Fruit fly (Drosophila melanogaster) whole organism, embryonic: ENCODE data around the gene Zwilch.

ENCODE experiments used
- Ada2b ChIP-seq: fragments of 200-800 bp; sonication (Bioruptor generic); IDR thresholded peaks from 2 replicates; pipeline ENCODE4 v1.3.6; 2022; ENCODE audit warnings: missing biosample characterization, missing genetic modification characterization
- Blimp-1 ChIP-seq: fragments of 200-800 bp; sonication (Bioruptor generic); optimal IDR thresholded peaks from 3 replicates; lab custom pipeline; 2018; ENCODE audit warnings: missing biosample characterization, missing genetic modification characterization, mild to moderate bottlenecking, moderate library complexity, missing genetic modification reagents
- BtbVII ChIP-seq: fragments of 200-800 bp; sonication (Bioruptor generic); optimal IDR thresholded peaks from 3 replicates; lab custom pipeline; 2017; ENCODE audit warnings: missing biosample characterization, mild to moderate bottlenecking, missing genetic modification characterization
- CG10366 ChIP-seq: fragments of 200-800 bp; sonication (Bioruptor generic); IDR thresholded peaks from 2 replicates; pipeline ENCODE4 v1.3.6; 2022; ENCODE audit warnings: missing biosample characterization, missing genetic modification characterization
- CG11093 ChIP-seq: fragments of 200-800 bp; sonication (Bioruptor generic); IDR thresholded peaks from 3 replicates; pipeline ENCODE4 v1.3.6; 2022; ENCODE audit warnings: missing biosample characterization, missing genetic modification characterization
- CG13894 ChIP-seq: fragments of 200-800 bp; sonication (Bioruptor generic); optimal IDR thresholded peaks from 3 replicates; lab custom pipeline; 2018; ENCODE audit warnings: missing biosample characterization, mild to moderate bottlenecking, missing genetic modification characterization, moderate library complexity
- CG17359 ChIP-seq: fragments of 200-800 bp; sonication (Bioruptor generic); optimal IDR thresholded peaks from 3 replicates; lab custom pipeline; 2018; ENCODE audit warnings: missing biosample characterization, mild to moderate bottlenecking, missing genetic modification characterization, moderate library complexity
- CG18476 ChIP-seq: fragments of 200-800 bp; sonication (Bioruptor generic); optimal IDR thresholded peaks from 2 replicates; lab custom pipeline; 2016; ENCODE audit warnings: missing biosample characterization, mild to moderate bottlenecking, missing genetic modification characterization
- CG18599 ChIP-seq: fragments of 200-800 bp; sonication (Bioruptor generic); optimal IDR thresholded peaks from 3 replicates; lab custom pipeline; 2017; ENCODE audit warnings: missing biosample characterization, missing genetic modification characterization, mild to moderate bottlenecking, moderate library complexity, missing genetic modification reagents
- CG2202 ChIP-seq: fragments of 200-800 bp; sonication (Bioruptor generic); optimal IDR thresholded peaks from 2 replicates; lab custom pipeline; 2018; ENCODE audit warnings: missing biosample characterization, mild to moderate bottlenecking, missing genetic modification characterization
- CG34422 ChIP-seq: fragments of 200-800 bp; sonication (Bioruptor generic); IDR thresholded peaks from 3 replicates; pipeline ENCODE4 v1.3.6; 2022; ENCODE audit warnings: missing biosample characterization, missing genetic modification characterization
- CG42726 ChIP-seq: fragments of 200-800 bp; sonication (Bioruptor generic); IDR thresholded peaks from 2 replicates; pipeline ENCODE4 v1.3.6; 2022; ENCODE audit warnings: missing biosample characterization, missing genetic modification characterization; ENCODE audit not compliant: partially characterized antibody
- CG4404 ChIP-seq: fragments of 200-800 bp; sonication (Bioruptor generic); IDR thresholded peaks from 2 replicates; pipeline ENCODE4 v1.3.6; 2022; ENCODE audit warnings: missing biosample characterization, missing genetic modification characterization
- CG6854 ChIP-seq: fragments of 200-800 bp; sonication (Bioruptor generic); optimal IDR thresholded peaks from 3 replicates; lab custom pipeline; 2017; ENCODE audit warnings: missing biosample characterization, mild to moderate bottlenecking, missing genetic modification characterization
- CG7271 ChIP-seq: fragments of 200-800 bp; sonication (Bioruptor generic); optimal IDR thresholded peaks from 2 replicates; lab custom pipeline; 2018; ENCODE audit warnings: missing biosample characterization, mild to moderate bottlenecking, missing genetic modification characterization, moderate library complexity
- CG7928 ChIP-seq: fragments of 200-800 bp; sonication (Bioruptor generic); optimal IDR thresholded peaks from 2 replicates; lab custom pipeline; 2017; ENCODE audit warnings: missing biosample characterization, mild to moderate bottlenecking, missing genetic modification characterization
- CG9817 ChIP-seq: fragments of 200-800 bp; sonication (Bioruptor generic); optimal IDR thresholded peaks from 2 replicates; lab custom pipeline; 2018; ENCODE audit warnings: missing biosample characterization, mild to moderate bottlenecking, missing genetic modification characterization, moderate library complexity
- CG9876 ChIP-seq: fragments of 200-800 bp; sonication (Bioruptor generic); optimal IDR thresholded peaks from 2 replicates; lab custom pipeline; 2016; ENCODE audit warnings: missing biosample characterization, missing genetic modification characterization
- Deaf1 ChIP-seq: fragments of 200-800 bp; optimal IDR thresholded peaks from 3 replicates; lab custom pipeline; 2019; ENCODE audit warnings: missing biosample characterization, mild to moderate bottlenecking, missing genetic modification characterization, moderate library complexity
- Doc2 ChIP-seq: fragments of 200-800 bp; sonication (Bioruptor generic); IDR thresholded peaks from 2 replicates; pipeline ENCODE4 v1.3.6; 2022; ENCODE audit warnings: missing biosample characterization, missing genetic modification characterization
- Doc3 ChIP-seq: fragments of 200-800 bp; sonication (Bioruptor generic); IDR thresholded peaks from 3 replicates; pipeline ENCODE4 v1.3.6; 2022; ENCODE audit warnings: missing biosample characterization, missing genetic modification characterization; ENCODE audit not compliant: partially characterized antibody
- Fer3 ChIP-seq: fragments of 200-800 bp; sonication (Bioruptor generic); optimal IDR thresholded peaks from 2 replicates; lab custom pipeline; 2018; ENCODE audit warnings: missing biosample characterization, mild to moderate bottlenecking, missing genetic modification characterization, moderate library complexity
- Hand ChIP-seq: fragments of 200-800 bp; sonication (Bioruptor generic); optimal IDR thresholded peaks from 2 replicates; lab custom pipeline; 2017; ENCODE audit warnings: mild to moderate bottlenecking, missing biosample characterization, missing genetic modification reagents, missing genetic modification characterization
- Lhr ChIP-seq: fragments of 200-800 bp; sonication (Bioruptor generic); optimal IDR thresholded peaks from 3 replicates; lab custom pipeline; 2017; ENCODE audit warnings: mild to moderate bottlenecking, missing biosample characterization, missing genetic modification reagents, missing genetic modification characterization
- Mrtf ChIP-seq: fragments of 200-800 bp; sonication (Bioruptor generic); IDR thresholded peaks from 3 replicates; pipeline ENCODE4 v1.3.6; 2022; ENCODE audit warnings: missing biosample characterization, missing genetic modification characterization
- Sox100B ChIP-seq: fragments of 200-800 bp; sonication (Bioruptor generic); optimal IDR thresholded peaks from 3 replicates; lab custom pipeline; 2018; ENCODE audit warnings: missing biosample characterization, mild to moderate bottlenecking, missing genetic modification characterization
- Usf ChIP-seq: fragments of 200-800 bp; sonication (Bioruptor generic); optimal IDR thresholded peaks from 2 replicates; lab custom pipeline; 2017; ENCODE audit warnings: missing genotype, missing biosample characterization, missing genetic modification characterization
- ac ChIP-seq: fragments of 200-800 bp; sonication (Bioruptor generic); optimal IDR thresholded peaks from 3 replicates; lab custom pipeline; 2017; ENCODE audit warnings: missing biosample characterization, mild to moderate bottlenecking, missing genetic modification characterization
- ara ChIP-seq: fragments of 200-800 bp; sonication (Bioruptor generic); IDR thresholded peaks from 2 replicates; pipeline ENCODE4 v1.3.6; 2022; ENCODE audit warnings: missing biosample characterization, missing genetic modification characterization
- ase ChIP-seq: fragments of 200-800 bp; sonication (Bioruptor generic); IDR thresholded peaks from 3 replicates; pipeline ENCODE4 v1.3.6; 2022; ENCODE audit warnings: missing biosample characterization, missing genetic modification characterization
- bowl ChIP-seq: fragments of 200-800 bp; sonication (Bioruptor generic); IDR thresholded peaks from 2 replicates; pipeline ENCODE4 v1.3.6; 2022; ENCODE audit warnings: missing biosample characterization, missing genetic modification characterization
- bsh ChIP-seq, 2 experiments: fragments of 200-800 bp; sonication (Bioruptor generic); optimal IDR thresholded peaks; 2 replicates each; lab custom pipeline; 2017 to 2018; ENCODE audit warnings: mild to moderate bottlenecking in 2 of 2, missing biosample characterization in 2 of 2, missing genetic modification characterization in 2 of 2, moderate library complexity in 1 of 2
- cg ChIP-seq: fragments of 200-800 bp; sonication (Bioruptor generic); optimal IDR thresholded peaks from 3 replicates; lab custom pipeline; 2019; ENCODE audit warnings: missing biosample characterization, mild to moderate bottlenecking, missing genetic modification characterization, moderate library complexity
- crp ChIP-seq, 2 experiments: fragments of 200-800 bp; sonication (Bioruptor generic); optimal IDR thresholded peaks; 2 replicates in 1 of 2; 3 replicates in 1 of 2; lab custom pipeline; 2017; ENCODE audit warnings: missing biosample characterization in 2 of 2, missing genetic modification characterization in 2 of 2, mild to moderate bottlenecking in 1 of 2, moderate library complexity in 1 of 2
- dmrt99B ChIP-seq: fragments of 200-800 bp; sonication (Bioruptor generic); optimal IDR thresholded peaks from 2 replicates; lab custom pipeline; 2018; ENCODE audit warnings: missing biosample characterization, mild to moderate bottlenecking, missing genetic modification characterization, moderate library complexity
- gcm ChIP-seq: fragments of 200-800 bp; sonication (Bioruptor generic); optimal IDR thresholded peaks from 2 replicates; lab custom pipeline; 2019; ENCODE audit warnings: missing biosample characterization, mild to moderate bottlenecking, missing genetic modification characterization, moderate library complexity
- grn ChIP-seq: fragments of 200-800 bp; sonication (Bioruptor generic); optimal IDR thresholded peaks from 3 replicates; lab custom pipeline; 2017; ENCODE audit warnings: missing biosample characterization, missing genetic modification characterization
- ken ChIP-seq: fragments of 200-800 bp; sonication (Bioruptor generic); IDR thresholded peaks from 3 replicates; pipeline ENCODE4 v1.3.6; 2022; ENCODE audit warnings: missing biosample characterization, missing genetic modification characterization
- knrl ChIP-seq: fragments of 200-800 bp; sonication (Bioruptor generic); IDR thresholded peaks from 3 replicates; pipeline ENCODE4 v1.3.6; 2022; ENCODE audit warnings: missing biosample characterization, missing genetic modification characterization; ENCODE audit not compliant: partially characterized antibody
- pb ChIP-seq: fragments of 200-800 bp; sonication (Bioruptor generic); optimal IDR thresholded peaks from 3 replicates; lab custom pipeline; 2016; ENCODE audit warnings: missing biosample characterization, missing genetic modification characterization
- pita ChIP-seq: fragments of 200-800 bp; sonication (Bioruptor generic); optimal IDR thresholded peaks from 2 replicates; lab custom pipeline; 2017; ENCODE audit warnings: missing biosample characterization, mild to moderate bottlenecking, missing genetic modification characterization
- psq ChIP-seq: fragments of 200-800 bp; sonication (Bioruptor generic); optimal IDR thresholded peaks from 2 replicates; lab custom pipeline; 2017; ENCODE audit warnings: missing biosample characterization, missing genetic modification characterization
- sima ChIP-seq: fragments of 200-800 bp; sonication (Bioruptor generic); optimal IDR thresholded peaks from 2 replicates; lab custom pipeline; 2016; ENCODE audit warnings: missing biosample characterization, missing genetic modification characterization
- slou ChIP-seq: fragments of 200-800 bp; sonication (Bioruptor generic); optimal IDR thresholded peaks from 3 replicates; lab custom pipeline; 2016; ENCODE audit warnings: missing biosample characterization, missing genetic modification characterization
- sug ChIP-seq: fragments of 200-800 bp; optimal IDR thresholded peaks from 2 replicates; lab custom pipeline; 2019; ENCODE audit warnings: missing biosample characterization, mild to moderate bottlenecking, missing genetic modification characterization, moderate library complexity
- tna ChIP-seq: fragments of 200-800 bp; sonication (Bioruptor generic); IDR thresholded peaks from 2 replicates; pipeline ENCODE4 v1.3.6; 2022; ENCODE audit warnings: missing biosample characterization, missing genetic modification characterization; ENCODE audit not compliant: partially characterized antibody
- toy ChIP-seq: fragments of 200-800 bp; sonication (Bioruptor generic); IDR thresholded peaks from 2 replicates; pipeline ENCODE4 v1.3.6; 2022; ENCODE audit warnings: missing biosample characterization, missing genetic modification characterization
- zfh1 ChIP-seq: fragments of 200-800 bp; sonication (Bioruptor generic); IDR thresholded peaks from 3 replicates; pipeline ENCODE4 v1.3.6; 2022; ENCODE audit warnings: missing biosample characterization, missing genetic modification characterization

Gene Zwilch

DNA sequence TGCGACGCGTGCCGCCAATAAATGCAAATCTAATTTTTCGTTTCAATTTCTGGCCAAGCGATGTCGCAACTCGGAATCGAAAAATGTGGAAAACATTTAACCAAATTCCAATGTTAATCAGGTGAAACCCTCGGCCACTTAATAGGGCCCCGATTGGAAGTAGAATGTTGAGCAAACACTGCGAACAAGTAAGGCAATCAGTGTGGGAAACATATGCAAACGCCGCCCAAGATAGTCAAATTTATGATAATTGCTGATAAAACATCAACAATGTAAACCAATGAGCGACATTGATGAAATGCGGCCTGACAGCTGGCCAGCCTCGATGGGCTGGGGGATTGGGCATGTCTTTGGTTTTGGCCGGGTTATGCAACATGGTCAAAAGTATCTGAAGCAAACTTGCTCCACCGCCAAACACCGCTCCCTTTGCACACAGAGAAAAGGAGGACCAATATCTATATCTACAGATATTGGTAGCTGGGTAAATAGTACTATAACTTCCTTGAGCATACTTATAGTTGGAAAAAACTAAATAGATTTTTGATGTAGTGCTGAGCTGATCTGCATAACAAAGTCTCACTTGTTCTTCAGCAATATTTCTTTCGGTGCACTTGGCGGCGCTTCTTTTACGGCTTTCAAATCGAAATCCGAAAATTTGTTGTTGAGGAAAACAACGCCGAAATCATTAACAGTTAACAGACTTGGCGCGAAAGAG, 34.3 kb upstream of the Zwilch start (continued):
- TF ChIP-seq CG18599 (GFP tag; lab: Kevin White, UChicago) = peak; percentile 46
- TF ChIP-seq psq (GFP tag; lab: Kevin White, UChicago) = peak; percentile 32
- TF ChIP-seq BtbVII (GFP tag; lab: Kevin White, UChicago) = peak; percentile 9
- peak; percentile 59; the same call in 1 of the 2 replicates for TF ChIP-seq bowl (GFP tag; lab: Robert Waterston, UW)
- peak; percentile 87 for TF ChIP-seq Blimp-1 (GFP tag; lab: Kevin White, UChicago)
- no peak for TF ChIP-seq tna (GFP tag; lab: Robert Waterston, UW)
- no peak for TF ChIP-seq sima (GFP tag; lab: Kevin White, UChicago)
- TF ChIP-seq CG9817 (tag; lab: Kevin White, UChicago) = peak; percentile 56
- no peak for TF ChIP-seq CG2202
- TF ChIP-seq dmrt99B (tag; lab: Kevin White, UChicago) = peak; percentile 89
- peak; percentile 82 for TF ChIP-seq ase (GFP tag; lab: Robert Waterston, UW)
- peak in 1 of 2 experiments; percentile 88 for TF ChIP-seq bsh (GFP tag; optimal IDR thresholded peaks at IDR 0.05; lab: Kevin White, UChicago)
- TF ChIP-seq CG4404 (GFP tag; lab: Robert Waterston, UW) = no peak; the same call in 1 of the 2 replicates
- TF ChIP-seq ara (GFP tag; lab: Robert Waterston, UW) = peak; percentile 78
- TF ChIP-seq Usf (GFP tag; lab: Kevin White, UChicago) = no peak
- no peak for TF ChIP-seq Hand (GFP tag; lab: Kevin White, UChicago)
- TF ChIP-seq ken (GFP tag; lab: Robert Waterston, UW) = peak; percentile 71
- TF ChIP-seq CG17359 (tag; lab: Kevin White, UChicago) = peak; percentile 88
- peak; percentile 59 for TF ChIP-seq pb
- peak; percentile 82 for TF ChIP-seq CG34422
- TF ChIP-seq Fer3 (tag; lab: Kevin White, UChicago) = peak; percentile 61
- peak; percentile 83 for TF ChIP-seq Mrtf (GFP tag; lab: Robert Waterston, UW)
- peak; percentile 81 for TF ChIP-seq CG11093 (GFP tag; lab: Robert Waterston, UW)
- peak; percentile 47 for TF ChIP-seq Deaf1 (tag; lab: Kevin White, UChicago)
- peak; percentile 73 for TF ChIP-seq CG10366 (GFP tag; lab: Robert Waterston, UW)
- peak; percentile 73 for TF ChIP-seq Sox100B (GFP tag; lab: Kevin White, UChicago)
- TF ChIP-seq toy (GFP tag; lab: Robert Waterston, UW) = no peak
- TF ChIP-seq sug (tag; lab: Kevin White, UChicago) = peak; percentile 54
- peak; percentile 70 for TF ChIP-seq Ada2b (GFP tag; lab: Robert Waterston, UW)
- TF ChIP-seq CG7271 (tag; lab: Kevin White, UChicago) = no peak
- TF ChIP-seq CG7928 = no peak
- TF ChIP-seq gcm (GFP tag; lab: Kevin White, UChicago) = peak; percentile 56
- no peak for TF ChIP-seq slou (GFP tag; lab: Kevin White, UChicago)
- TF ChIP-seq grn (GFP tag; lab: Kevin White, UChicago) = peak; percentile 38
- TF ChIP-seq zfh1 (GFP tag; lab: Robert Waterston, UW) = peak; percentile 76
- no peak for TF ChIP-seq crp (GFP tag; optimal IDR thresholded peaks at IDR 0.05; lab: Kevin White, UChicago)
- no peak for TF ChIP-seq CG42726 (GFP tag; lab: Robert Waterston, UW)
- TF ChIP-seq CG9876 (GFP tag; lab: Kevin White, UChicago) = peak; percentile 28
- TF ChIP-seq Doc2 (GFP tag; lab: Robert Waterston, UW) = no peak
- TF ChIP-seq CG18476 (GFP tag; lab: Kevin White, UChicago) = peak; percentile 55
- no peak for TF ChIP-seq Doc3
- TF ChIP-seq CG6854 (GFP tag; lab: Kevin White, UChicago) = peak; percentile 44
- TF ChIP-seq ac = no peak
- TF ChIP-seq Lhr (GFP tag; lab: Kevin White, UChicago) = peak; percentile 17
- TF ChIP-seq knrl (GFP tag; lab: Robert Waterston, UW) = no peak
- TF ChIP-seq pita = no peak
- no peak for TF ChIP-seq CG13894 (tag; lab: Kevin White, UChicago)
- TF ChIP-seq cg = no peak
